Worm (Caenorhabditis elegans) whole organism, L4 larva: Measurements from ENCODE around the gene rbm-7.

Experiments used
- ces-1 ChIP-seq: fragments of 150-350 bp; sonication (generic microtip); optimal IDR thresholded peaks from 4 replicates; lab custom pipeline; 2014; ENCODE audit warnings: missing biosample characterization, missing genetic modification reagents, missing genetic modification characterization
- lin-39 ChIP-seq: fragments of 150-350 bp; optimal IDR thresholded peaks from 2 replicates; lab custom pipeline; 2014; ENCODE audit warnings: missing biosample characterization, missing genetic modification reagents, missing genetic modification characterization
- madf-5 ChIP-seq, 2 experiments: fragments of 200-800 bp; sonication (Bioruptor generic); IDR thresholded peaks; 2 replicates each; pipeline ENCODE4 v1.3.6; 2022; ENCODE audit warnings: missing compliant biosample characterization in 2 of 2, missing genetic modification characterization in 2 of 2
- nhr-11 ChIP-seq: fragments of 150-350 bp; optimal IDR thresholded peaks from 2 replicates; lab custom pipeline; 2014; ENCODE audit warnings: missing biosample characterization, missing genetic modification characterization
- nhr-237 ChIP-seq: sonication (generic microtip); optimal IDR thresholded peaks from 2 replicates; lab custom pipeline; 2017; ENCODE audit warnings: missing biosample characterization, missing genetic modification characterization
- nhr-28 ChIP-seq: fragments of 150-350 bp; optimal IDR thresholded peaks from 2 replicates; lab custom pipeline; 2014; ENCODE audit warnings: missing biosample characterization, missing genetic modification characterization
- nhr-41 ChIP-seq: fragments of 200-800 bp; sonication (Bioruptor generic); IDR thresholded peaks from 2 replicates; pipeline ENCODE4 v1.3.6; 2022; ENCODE audit warnings: missing genetic modification reagents, missing genetic modification characterization, missing compliant biosample characterization
- unc-62 ChIP-seq, 3 experiments: fragments of 150-350 bp in 1 of 3; sonication (generic microtip); optimal IDR thresholded peaks in 2 of 3; peaks in 1 of 3; 1 replicate in 1 of 3; 2 replicates in 2 of 3; lab custom pipeline; 2014 to 2017; ENCODE audit warnings: missing biosample characterization in 3 of 3, missing genetic modification characterization in 3 of 3, missing genetic modification reagents in 3 of 3, missing genotype in 1 of 3
- zag-1 ChIP-seq: fragments of 150-350 bp; optimal IDR thresholded peaks from 2 replicates; lab custom pipeline; 2014; ENCODE audit warnings: missing biosample characterization, missing genetic modification characterization
- zip-11 ChIP-seq: fragments of 200-800 bp; sonication (Bioruptor generic); IDR thresholded peaks from 2 replicates; pipeline ENCODE4 v1.3.6; 2022; ENCODE audit warnings: missing genetic modification characterization, missing compliant biosample characterization

DNA sequence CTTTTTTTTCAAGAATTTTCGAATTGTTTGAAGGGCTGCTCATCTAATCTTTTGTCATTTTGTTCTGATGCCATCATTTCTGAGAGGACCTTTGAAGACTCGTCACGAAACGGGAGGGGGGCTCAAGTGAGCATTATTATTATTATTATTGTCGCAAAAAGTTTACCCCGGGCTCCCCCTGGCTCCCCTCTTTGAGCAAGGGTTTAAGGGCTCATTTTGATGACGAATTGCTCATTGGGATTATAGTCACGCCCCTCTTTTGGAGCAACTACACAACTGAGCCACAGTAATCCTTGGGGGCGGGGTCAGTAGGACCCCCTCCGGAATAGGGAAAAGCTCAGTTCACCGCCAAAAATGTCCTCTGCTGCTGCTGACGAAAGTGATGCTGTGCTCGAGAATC, 10.6 kb upstream of the rbm-7 start, which contains the start of gene unc-25:
- TF ChIP-seq nhr-28 (tag; lab: Kevin White, UChicago) (no peak), zag-1 (no peak), madf-5 (GFP tag; IDR thresholded peaks at IDR 0.05; lab: Robert Waterston, UW) (no peak), ces-1 (GFP tag; lab: Kevin White, UChicago) (no peak), unc-62 (GFP tag; optimal IDR thresholded peaks at IDR 0.05 in 1 of 2; lab: Kevin White, UChicago) (no peak), unc-62 (tag; optimal IDR thresholded peaks at IDR 0.05; lab: Kevin White, UChicago) (no peak), nhr-41 (GFP tag; lab: Robert Waterston, UW) (no peak), zip-11 (no peak), lin-39 (tag; lab: Kevin White, UChicago) (no peak), nhr-11 (no peak), nhr-237 (tag; lab: Kevin White, UChicago) (no peak)
